Fruit fly (Drosophila melanogaster) whole organism, embryonic: ENCODE measurements around the gene eca.

Experiments
- Ada2b ChIP-seq: fragments of 200-800 bp; sonication (Bioruptor generic); IDR thresholded peaks from 2 replicates; pipeline ENCODE4 v1.3.6; 2022; ENCODE audit warnings: missing biosample characterization, missing genetic modification characterization
- Atf3 ChIP-seq: fragments of 200-800 bp; sonication (Bioruptor generic); optimal IDR thresholded peaks from 3 replicates; lab custom pipeline; 2016; ENCODE audit warnings: missing biosample characterization, missing genetic modification characterization
- B-H2 ChIP-seq: fragments of 200-800 bp; sonication (Bioruptor generic); optimal IDR thresholded peaks from 2 replicates; lab custom pipeline; 2018; ENCODE audit warnings: missing biosample characterization, mild to moderate bottlenecking, missing genetic modification characterization
- Bgb ChIP-seq: fragments of 200-800 bp; sonication (Bioruptor generic); IDR thresholded peaks from 2 replicates; pipeline ENCODE4 v1.3.6; 2022; ENCODE audit warnings: missing biosample characterization, missing genetic modification characterization; ENCODE audit not compliant: partially characterized antibody
- CG1233 ChIP-seq: fragments of 200-800 bp; sonication (Bioruptor generic); optimal IDR thresholded peaks from 4 replicates; lab custom pipeline; 2018; ENCODE audit warnings: missing biosample characterization, mild to moderate bottlenecking, missing genetic modification characterization
- CG15479 ChIP-seq: fragments of 200-800 bp; sonication (Bioruptor generic); optimal IDR thresholded peaks from 3 replicates; lab custom pipeline; 2019; ENCODE audit warnings: missing biosample characterization, mild to moderate bottlenecking, missing genetic modification characterization, moderate library complexity
- CG18011 ChIP-seq: fragments of 200-800 bp; sonication (Bioruptor generic); optimal IDR thresholded peaks from 2 replicates; lab custom pipeline; 2017; ENCODE audit warnings: missing biosample characterization, missing genetic modification characterization, mild to moderate bottlenecking, moderate library complexity, missing genotype
- CG1832 ChIP-seq: fragments of 200-800 bp; sonication (Bioruptor generic); optimal IDR thresholded peaks from 2 replicates; lab custom pipeline; 2017; ENCODE audit warnings: missing biosample characterization, mild to moderate bottlenecking, missing genetic modification characterization, inconsistent platforms
- CG2712 ChIP-seq: fragments of 200-800 bp; optimal IDR thresholded peaks from 3 replicates; lab custom pipeline; 2019; ENCODE audit warnings: missing biosample characterization, mild to moderate bottlenecking, missing genetic modification characterization, moderate library complexity
- CG30403 ChIP-seq: fragments of 200-800 bp; sonication (Bioruptor generic); optimal IDR thresholded peaks from 3 replicates; lab custom pipeline; 2016; ENCODE audit warnings: missing biosample characterization, missing genetic modification characterization
- CG6175 ChIP-seq: fragments of 200-800 bp; sonication (Bioruptor generic); IDR thresholded peaks from 3 replicates; pipeline ENCODE4 v1.3.6; 2022; ENCODE audit warnings: missing biosample characterization, missing genetic modification characterization
- CG6272 ChIP-seq: fragments of 200-800 bp; sonication (Bioruptor generic); IDR thresholded peaks from 2 replicates; pipeline ENCODE4 v1.3.6; 2022; ENCODE audit warnings: missing biosample characterization, missing genetic modification characterization
- CG6854 ChIP-seq: fragments of 200-800 bp; sonication (Bioruptor generic); optimal IDR thresholded peaks from 3 replicates; lab custom pipeline; 2017; ENCODE audit warnings: missing biosample characterization, mild to moderate bottlenecking, missing genetic modification characterization
- CG7357 ChIP-seq: fragments of 200-800 bp; sonication (Bioruptor generic); IDR thresholded peaks from 3 replicates; pipeline ENCODE4 v1.3.6; 2022; ENCODE audit warnings: missing biosample characterization, missing genetic modification characterization
- CG9876 ChIP-seq: fragments of 200-800 bp; sonication (Bioruptor generic); optimal IDR thresholded peaks from 2 replicates; lab custom pipeline; 2016; ENCODE audit warnings: missing biosample characterization, missing genetic modification characterization
- CG9932 ChIP-seq: fragments of 200-800 bp; sonication (Bioruptor generic); IDR thresholded peaks from 2 replicates; pipeline ENCODE4 v1.3.6; 2022; ENCODE audit warnings: missing biosample characterization, missing genetic modification characterization
- Dip3 ChIP-seq: fragments of 200-800 bp; sonication (Bioruptor generic); optimal IDR thresholded peaks from 3 replicates; lab custom pipeline; 2016; ENCODE audit warnings: missing biosample characterization, missing genetic modification characterization
- Doc3 ChIP-seq: fragments of 200-800 bp; sonication (Bioruptor generic); IDR thresholded peaks from 3 replicates; pipeline ENCODE4 v1.3.6; 2022; ENCODE audit warnings: missing biosample characterization, missing genetic modification characterization; ENCODE audit not compliant: partially characterized antibody
- Dref ChIP-seq: fragments of 200-800 bp; sonication (Bioruptor generic); IDR thresholded peaks from 2 replicates; pipeline ENCODE4 v1.3.6; 2022; ENCODE audit warnings: missing biosample characterization, missing genetic modification characterization
- Hey ChIP-seq: fragments of 200-800 bp; sonication (Bioruptor generic); optimal IDR thresholded peaks from 3 replicates; lab custom pipeline; 2018; ENCODE audit warnings: missing biosample characterization, mild to moderate bottlenecking, missing genetic modification characterization
- HmgD ChIP-seq: fragments of 200-800 bp; sonication (Bioruptor generic); optimal IDR thresholded peaks from 3 replicates; lab custom pipeline; 2016; ENCODE audit warnings: missing biosample characterization, missing genetic modification characterization
- Hmr ChIP-seq: fragments of 200-800 bp; sonication (Bioruptor generic); optimal IDR thresholded peaks from 3 replicates; lab custom pipeline; 2017; ENCODE audit warnings: mild to moderate bottlenecking, missing biosample characterization, missing genetic modification reagents, missing genetic modification characterization
- Kr ChIP-seq: fragments of 200-800 bp; sonication (Bioruptor generic); optimal IDR thresholded peaks from 2 replicates; lab custom pipeline; 2017; ENCODE audit warnings: missing biosample characterization, mild to moderate bottlenecking, missing genetic modification characterization
- NC2α ChIP-seq: fragments of 200-800 bp; sonication (Bioruptor generic); optimal IDR thresholded peaks from 2 replicates; lab custom pipeline; 2016; ENCODE audit warnings: missing biosample characterization, missing genetic modification characterization
- NFAT ChIP-seq: fragments of 200-800 bp; sonication (Bioruptor generic); IDR thresholded peaks from 2 replicates; pipeline ENCODE4 v1.3.6; 2022; ENCODE audit warnings: missing biosample characterization, missing genetic modification characterization
- NK7.1 ChIP-seq: fragments of 200-800 bp; sonication (Bioruptor generic); optimal IDR thresholded peaks from 3 replicates; lab custom pipeline; 2016; ENCODE audit warnings: missing biosample characterization, missing genetic modification characterization
- Stat92E ChIP-seq, 3 experiments: fragments of >200 bp in 2 of 3; fragments of 200-800 bp in 1 of 3; sonication (Bioruptor generic) in 1 of 3; optimal IDR thresholded peaks; 2 replicates each; lab custom pipeline; 2017 to 2019; ENCODE audit warnings: missing biosample characterization in 3 of 3, missing genetic modification characterization in 3 of 3, mild to moderate bottlenecking in 1 of 3, moderate library complexity in 1 of 3
- Tbp ChIP-seq: fragments of >200 bp; optimal IDR thresholded peaks from 2 replicates; lab custom pipeline; 2018; ENCODE audit warnings: missing biosample characterization, missing genetic modification characterization
- Usf ChIP-seq: fragments of 200-800 bp; sonication (Bioruptor generic); optimal IDR thresholded peaks from 2 replicates; lab custom pipeline; 2017; ENCODE audit warnings: missing genotype, missing biosample characterization, missing genetic modification characterization
- cad ChIP-seq: fragments of >200 bp; optimal IDR thresholded peaks from 2 replicates; lab custom pipeline; 2017; ENCODE audit warnings: missing biosample characterization, missing genetic modification characterization
- chif ChIP-seq, 2 experiments: fragments of 200-800 bp; sonication (Bioruptor generic); optimal IDR thresholded peaks; 3 replicates each; lab custom pipeline; 2016; ENCODE audit warnings: missing biosample characterization in 2 of 2, missing genetic modification characterization in 2 of 2
- dmrt11E ChIP-seq: fragments of 200-800 bp; sonication (Bioruptor generic); optimal IDR thresholded peaks from 3 replicates; lab custom pipeline; 2018; ENCODE audit warnings: missing biosample characterization, mild to moderate bottlenecking, missing genetic modification characterization, moderate library complexity
- emc ChIP-seq: fragments of 200-800 bp; sonication (Bioruptor generic); optimal IDR thresholded peaks from 2 replicates; lab custom pipeline; 2016; ENCODE audit warnings: missing biosample characterization, missing genetic modification characterization
- exex ChIP-seq: fragments of 200-800 bp; sonication (Bioruptor generic); optimal IDR thresholded peaks from 4 replicates; lab custom pipeline; 2018; ENCODE audit warnings: missing biosample characterization, mild to moderate bottlenecking, missing genetic modification characterization, moderate library complexity
- gce ChIP-seq: fragments of 200-800 bp; sonication (Bioruptor generic); IDR thresholded peaks from 3 replicates; pipeline ENCODE4 v1.3.6; 2022; ENCODE audit warnings: missing biosample characterization, missing genetic modification characterization
- mirr ChIP-seq: fragments of 200-800 bp; sonication (Bioruptor generic); optimal IDR thresholded peaks from 3 replicates; lab custom pipeline; 2018; ENCODE audit warnings: missing biosample characterization, mild to moderate bottlenecking, missing genetic modification characterization
- nmo ChIP-seq: fragments of 200-800 bp; sonication (Bioruptor generic); optimal IDR thresholded peaks from 2 replicates; lab custom pipeline; 2018; ENCODE audit warnings: missing biosample characterization, mild to moderate bottlenecking, missing genetic modification characterization, moderate library complexity
- onecut ChIP-seq: fragments of 200-800 bp; sonication (Bioruptor generic); IDR thresholded peaks from 2 replicates; pipeline ENCODE4 v1.3.6; 2022; ENCODE audit warnings: missing biosample characterization, missing genetic modification characterization
- otp ChIP-seq: fragments of 200-800 bp; sonication (Bioruptor generic); IDR thresholded peaks from 3 replicates; pipeline ENCODE4, ENCODE4 v1.3.6; 2022; ENCODE audit warnings: missing biosample characterization, missing genetic modification characterization
- peb ChIP-seq: fragments of 200-800 bp; sonication (Bioruptor generic); IDR thresholded peaks from 2 replicates; pipeline ENCODE4 v1.3.6; 2022; ENCODE audit warnings: missing biosample characterization, missing genetic modification characterization
- psq ChIP-seq: fragments of 200-800 bp; sonication (Bioruptor generic); optimal IDR thresholded peaks from 2 replicates; lab custom pipeline; 2017; ENCODE audit warnings: missing biosample characterization, missing genetic modification characterization
- repo ChIP-seq: fragments of 200-800 bp; sonication (Bioruptor generic); optimal IDR thresholded peaks from 2 replicates; lab custom pipeline; 2016; ENCODE audit warnings: missing biosample characterization, missing genetic modification characterization
- sc ChIP-seq, 3 experiments: fragments of >200 bp in 2 of 3; fragments of 200-800 bp in 1 of 3; sonication (Bioruptor generic) in 1 of 3; optimal IDR thresholded peaks; 2 replicates in 2 of 3; 3 replicates in 1 of 3; lab custom pipeline; 2017; ENCODE audit warnings: mild to moderate bottlenecking in 1 of 3, missing biosample characterization in 1 of 3, missing genetic modification characterization in 1 of 3, missing genetic modification reagents in 1 of 3
- scrt ChIP-seq: fragments of 200-800 bp; sonication (Bioruptor generic); optimal IDR thresholded peaks from 2 replicates; lab custom pipeline; 2018; ENCODE audit warnings: missing biosample characterization, mild to moderate bottlenecking, missing genetic modification characterization, moderate library complexity
- so ChIP-seq: fragments of 200-800 bp; sonication (Bioruptor generic); IDR thresholded peaks from 3 replicates; pipeline ENCODE4 v1.3.6; 2022; ENCODE audit warnings: missing biosample characterization, missing genetic modification characterization
- stwl ChIP-seq: fragments of 200-800 bp; sonication (Bioruptor generic); optimal IDR thresholded peaks from 3 replicates; lab custom pipeline; 2018; ENCODE audit warnings: missing biosample characterization, mild to moderate bottlenecking, missing genetic modification characterization, moderate library complexity
- tap ChIP-seq: fragments of 200-800 bp; optimal IDR thresholded peaks from 3 replicates; lab custom pipeline; 2019; ENCODE audit warnings: missing biosample characterization, mild to moderate bottlenecking, missing genetic modification characterization, moderate library complexity
- tll ChIP-seq, 2 experiments: fragments of 200-800 bp in 1 of 2; fragments of >200 bp in 1 of 2; sonication (Bioruptor generic) in 1 of 2; optimal IDR thresholded peaks; 2 replicates each; lab custom pipeline; 2017 to 2019; ENCODE audit warnings: missing biosample characterization in 2 of 2, missing genetic modification characterization in 2 of 2, mild to moderate bottlenecking in 1 of 2, moderate library complexity in 1 of 2
- unpg ChIP-seq: fragments of 200-800 bp; sonication (Bioruptor generic); optimal IDR thresholded peaks from 3 replicates; lab custom pipeline; 2018; ENCODE audit warnings: missing biosample characterization, mild to moderate bottlenecking, missing genetic modification characterization, moderate library complexity
- vnd ChIP-seq: fragments of 200-800 bp; sonication (Bioruptor generic); IDR thresholded peaks from 3 replicates; pipeline ENCODE4 v1.3.6; 2022; ENCODE audit warnings: missing biosample characterization, missing genetic modification characterization; ENCODE audit not compliant: partially characterized antibody

The eca gene

DNA sequence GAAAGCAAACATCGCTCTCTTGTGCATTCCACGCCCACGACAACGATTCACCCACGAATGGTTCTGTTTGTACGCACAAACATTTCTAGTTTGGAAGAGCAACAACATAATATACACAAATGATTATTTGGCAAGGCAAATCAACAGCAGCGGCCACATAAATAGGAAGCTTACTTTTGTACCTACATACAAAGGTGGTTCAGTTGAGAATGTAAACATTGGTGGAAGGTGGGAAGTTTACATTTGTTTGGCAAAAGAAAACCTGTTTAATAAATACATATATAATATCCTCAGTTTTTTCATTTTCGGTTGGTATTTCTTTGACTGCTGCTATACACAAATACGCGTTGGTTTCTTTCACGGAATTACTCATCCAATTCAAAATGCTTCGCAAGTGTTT, 17.3 kb upstream of the eca start (continued):
- TF ChIP-seq CG1233 (GFP tag; lab: Kevin White, UChicago) (peak; percentile 89), tll (GFP tag; optimal IDR thresholded peaks at IDR 0.05; lab: Kevin White, UChicago) (peak in 1 of 2 experiments; percentile 86), Hey (peak; percentile 34), unpg (GFP tag; lab: Kevin White, UChicago) (peak; percentile 95), sc (optimal IDR thresholded peaks at IDR 0.05; lab: Kevin White, UChicago) (no peak), sc (GFP tag; optimal IDR thresholded peaks at IDR 0.05; lab: Kevin White, UChicago) (peak; percentile 79), stwl (tag; lab: Kevin White, UChicago) (peak; percentile 24), Bgb (no peak), nmo (GFP tag; lab: Kevin White, UChicago) (peak; percentile 90), NK7.1 (peak; percentile 82), B-H2 (GFP tag; lab: Kevin White, UChicago) (peak; percentile 60), CG6272 (GFP tag; lab: Robert Waterston, UW) (peak; percentile 82), mirr (GFP tag; lab: Kevin White, UChicago) (peak; percentile 73), otp (no peak), Kr (GFP tag; lab: Kevin White, UChicago) (no peak), onecut (GFP tag; lab: Robert Waterston, UW) (peak; percentile 84), peb (GFP tag; lab: Robert Waterston, UW) (no peak), HmgD (GFP tag; lab: Kevin White, UChicago) (peak; percentile 44), exex (tag; lab: Kevin White, UChicago) (peak; percentile 65), CG1832 (GFP tag; lab: Kevin White, UChicago) (no peak), CG7357 (GFP tag; lab: Robert Waterston, UW) (peak; percentile 80), Atf3 (GFP tag; lab: Kevin White, UChicago) (peak; percentile 59), Usf (GFP tag; lab: Kevin White, UChicago) (peak; percentile 77), Ada2b (no peak), CG6175 (GFP tag; lab: Robert Waterston, UW) (no peak), cad (GFP tag; lab: Kevin White, UChicago) (no peak), emc (GFP tag; lab: Kevin White, UChicago) (peak; percentile 55), scrt (peak; percentile 85), CG9876 (GFP tag; lab: Kevin White, UChicago) (peak; percentile 38), CG15479 (GFP tag; lab: Kevin White, UChicago) (peak; percentile 58), dmrt11E (tag; lab: Kevin White, UChicago) (peak; percentile 82), repo (peak; percentile 55), CG2712 (tag; lab: Kevin White, UChicago) (peak; percentile 91), CG6854 (peak; percentile 84), CG9932 (GFP tag; lab: Robert Waterston, UW) (no peak), vnd (GFP tag; lab: Robert Waterston, UW) (no peak), psq (GFP tag; lab: Kevin White, UChicago) (peak; percentile 74), CG18011 (GFP tag; lab: Kevin White, UChicago) (peak; percentile 76), NFAT (GFP tag; lab: Robert Waterston, UW) (no peak), Stat92E (GFP tag; optimal IDR thresholded peaks at IDR 0.05; lab: Kevin White, UChicago) (peak in 1 of 3 experiments; percentile 49), chif (GFP tag; optimal IDR thresholded peaks at IDR 0.05; lab: Kevin White, UChicago) (peak; percentile 76 to 80), Tbp (no peak), NC2α (GFP tag; lab: Kevin White, UChicago) (peak; percentile 72), so (no peak), Hmr (GFP tag; lab: Kevin White, UChicago) (peak; percentile 93), Doc3 (no peak), tap (tag; lab: Kevin White, UChicago) (peak; percentile 92), Dip3 (GFP tag; lab: Kevin White, UChicago) (peak; percentile 76), gce (no peak), CG30403 (peak; percentile 88), Dref (GFP tag; lab: Robert Waterston, UW) (no peak)
